Fruit fly (Drosophila melanogaster): ENCODE results near the gene TkR86C.

The TkR86C gene

DNA sequence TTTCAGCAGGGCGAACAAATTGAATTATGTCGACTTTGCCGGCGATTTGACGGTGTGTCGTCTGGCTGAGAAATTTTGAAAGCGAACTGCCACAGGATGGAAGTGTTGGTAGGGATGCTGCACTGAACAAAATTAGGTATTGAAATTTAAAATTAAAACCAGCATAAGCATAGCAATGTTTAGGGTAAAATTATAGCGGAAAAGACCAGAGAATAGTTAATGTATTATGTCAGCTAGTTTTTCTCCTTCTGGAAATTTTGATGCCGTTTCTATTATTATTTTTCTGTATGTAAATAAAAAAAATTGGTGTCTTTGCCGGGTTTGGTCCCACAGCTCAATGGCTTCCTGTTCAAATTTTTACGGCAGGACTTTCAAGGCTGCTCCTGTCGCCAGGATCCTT, 24.3 kb downstream of the TkR86C start:
- TF ChIP-seq woc (GFP tag; optimal IDR thresholded peaks at IDR 0.05) (no peak), OdsH (GFP tag; optimal IDR thresholded peaks at IDR 0.05) (no peak), jim (GFP tag; optimal IDR thresholded peaks at IDR 0.05) (no peak), HLH106 (tag; optimal IDR thresholded peaks at IDR 0.05) (no peak), Jra (GFP tag; optimal IDR thresholded peaks at IDR 0.05) (no peak), CG32264 (GFP tag; optimal IDR thresholded peaks at IDR 0.05) (no peak), N (GFP tag; optimal IDR thresholded peaks at IDR 0.05) (no peak)

DNA sequence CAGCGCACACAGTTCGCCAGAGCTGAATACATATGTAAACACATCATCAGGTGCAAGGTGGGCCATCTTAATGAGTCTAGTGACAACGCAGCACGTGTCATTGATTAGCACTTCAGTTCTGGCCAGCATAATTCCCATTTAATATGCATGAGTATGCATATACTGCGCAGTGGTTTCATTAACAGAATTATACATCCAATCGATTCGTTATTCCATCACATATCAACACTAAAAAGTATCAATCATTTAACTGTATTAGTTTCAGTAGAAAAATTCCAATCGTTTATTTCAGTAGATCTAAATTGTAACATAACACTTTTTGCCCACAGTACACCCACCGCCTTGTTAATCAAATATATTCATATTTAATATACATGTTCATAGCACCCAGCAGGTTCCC, 36.5 kb downstream of the TkR86C start, which contains the start of gene CG4073:
Gene CG4073 (plus strand): TSS at position 301 of the 400 bp plus-strand sequence.
- TF ChIP-seq Hnf4 (GFP tag; optimal IDR thresholded peaks at IDR 0.05) = no peak
- no peak for TF ChIP-seq CrebA (GFP tag; optimal IDR thresholded peaks at IDR 0.05; ENCODE audit: borderline replicate concordance)
- TF ChIP-seq lola (GFP tag; optimal IDR thresholded peaks at IDR 0.05) = no peak
- TF ChIP-seq GATAd (GFP tag; optimal IDR thresholded peaks at IDR 0.05) = no peak
- no peak for TF ChIP-seq Dfd (GFP tag; optimal IDR thresholded peaks at IDR 0.05)
- no peak for TF ChIP-seq Vsx2 (GFP tag; optimal IDR thresholded peaks at IDR 0.05; ENCODE audit: partially characterized antibody)
- no peak for TF ChIP-seq Myc (optimal IDR thresholded peaks at IDR 0.05)
- TF ChIP-seq dmrt93B (GFP tag; optimal IDR thresholded peaks at IDR 0.05) = no peak
- no peak for TF ChIP-seq Dif (GFP tag; optimal IDR thresholded peaks at IDR 0.05; ENCODE audit: partially characterized antibody)
- TF ChIP-seq dl (GFP tag; optimal IDR thresholded peaks at IDR 0.05; ENCODE audit: insufficient read depth in 1 of 2, partially characterized antibody in 2 of 2) = no peak
- no peak for TF ChIP-seq fru (GFP tag; optimal IDR thresholded peaks at IDR 0.05)
- TF ChIP-seq Sp1 (GFP tag; optimal IDR thresholded peaks at IDR 0.05) = no peak
- TF ChIP-seq psq (GFP tag; optimal IDR thresholded peaks at IDR 0.05) = no peak
- no peak for TF ChIP-seq pan (optimal IDR thresholded peaks at IDR 0.05)
- no peak for TF ChIP-seq Mio (GFP tag; optimal IDR thresholded peaks at IDR 0.05)
- TF ChIP-seq br (GFP tag; optimal IDR thresholded peaks at IDR 0.05) = no peak
- TF ChIP-seq jim (GFP tag; optimal IDR thresholded peaks at IDR 0.05) = no peak
- TF ChIP-seq Jra (GFP tag; optimal IDR thresholded peaks at IDR 0.05) = no peak
- no peak for TF ChIP-seq brk (GFP tag; optimal IDR thresholded peaks at IDR 0.05)

DNA sequence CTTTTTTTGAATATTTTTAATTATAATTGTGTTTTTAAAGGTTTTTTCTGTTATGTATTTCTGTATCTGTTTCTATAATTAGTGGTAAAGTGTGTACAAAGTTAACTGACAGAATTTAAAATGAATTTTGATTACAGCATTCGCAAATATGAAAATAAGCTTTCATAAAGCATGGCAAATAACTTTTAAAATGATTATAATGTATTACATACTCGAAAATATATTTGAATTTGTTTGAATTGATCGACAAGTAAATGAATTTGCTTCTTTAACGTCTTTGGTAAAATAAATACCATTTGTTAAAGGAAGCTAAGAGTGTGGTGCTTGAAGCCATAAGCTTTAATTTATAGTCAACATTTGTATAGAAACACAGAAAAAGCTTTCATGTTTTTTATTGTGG, 39.9 kb downstream of the TkR86C start, which contains the start of gene CG14689:
Gene CG14689 (minus strand): TSS at position 101 of the 400 bp plus-strand sequence.
- no peak for TF ChIP-seq sv (GFP tag; optimal IDR thresholded peaks at IDR 0.05)
- no peak for TF ChIP-seq psq (GFP tag; optimal IDR thresholded peaks at IDR 0.05)
- TF ChIP-seq dsf (GFP tag; optimal IDR thresholded peaks at IDR 0.05; ENCODE audit: borderline replicate concordance) = no peak
- TF ChIP-seq HLH106 (tag; optimal IDR thresholded peaks at IDR 0.05) = no peak
- TF ChIP-seq Hnf4 (GFP tag; optimal IDR thresholded peaks at IDR 0.05) = no peak
- TF ChIP-seq sage (GFP tag; optimal IDR thresholded peaks at IDR 0.05) = no peak
- TF ChIP-seq h (GFP tag; optimal IDR thresholded peaks at IDR 0.05) = no peak
- no peak for TF ChIP-seq dmrt93B (GFP tag; optimal IDR thresholded peaks at IDR 0.05)
- no peak for TF ChIP-seq Hr83 (GFP tag; optimal IDR thresholded peaks at IDR 0.05; ENCODE audit: poor library complexity, severe bottlenecking)
- TF ChIP-seq N (GFP tag; optimal IDR thresholded peaks at IDR 0.05) = no peak
- TF ChIP-seq pan (optimal IDR thresholded peaks at IDR 0.05) = no peak
- no peak for TF ChIP-seq Hr78 (GFP tag; optimal IDR thresholded peaks at IDR 0.05)
- no peak for TF ChIP-seq OdsH (GFP tag; optimal IDR thresholded peaks at IDR 0.05)

DNA sequence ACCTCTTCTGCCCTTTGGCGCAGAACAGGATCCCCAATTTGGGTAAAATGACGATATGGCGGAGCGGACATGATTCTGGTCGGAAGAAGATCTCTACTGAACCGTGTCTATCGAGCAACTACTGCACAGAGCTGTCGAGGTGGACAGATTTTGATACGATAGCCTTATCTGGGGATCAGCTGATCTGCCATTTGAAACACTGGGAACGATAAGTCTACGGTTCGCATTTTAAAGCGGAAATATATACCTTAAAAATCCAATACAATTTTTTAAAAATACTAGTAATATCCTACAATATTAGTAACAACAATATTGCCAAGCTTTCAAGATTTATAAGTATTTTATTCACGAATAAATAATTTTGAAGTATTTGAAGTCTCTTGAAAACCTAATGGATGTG, 41.8 kb downstream of the TkR86C start, which contains the start of gene CG31373:
Gene CG31373 (minus strand): TSS at position 101 of the 400 bp plus-strand sequence.
- TF ChIP-seq Sp1 (GFP tag; optimal IDR thresholded peaks at IDR 0.05) (no peak), sv (GFP tag; optimal IDR thresholded peaks at IDR 0.05) (no peak), Dfd (GFP tag; optimal IDR thresholded peaks at IDR 0.05) (no peak), jim (GFP tag; optimal IDR thresholded peaks at IDR 0.05) (no peak), Jra (GFP tag; optimal IDR thresholded peaks at IDR 0.05) (no peak), h (GFP tag; optimal IDR thresholded peaks at IDR 0.05) (no peak), dmrt93B (GFP tag; optimal IDR thresholded peaks at IDR 0.05) (no peak), br (GFP tag; optimal IDR thresholded peaks at IDR 0.05) (no peak), Hr83 (GFP tag; optimal IDR thresholded peaks at IDR 0.05; ENCODE audit: poor library complexity, severe bottlenecking) (no peak)

DNA sequence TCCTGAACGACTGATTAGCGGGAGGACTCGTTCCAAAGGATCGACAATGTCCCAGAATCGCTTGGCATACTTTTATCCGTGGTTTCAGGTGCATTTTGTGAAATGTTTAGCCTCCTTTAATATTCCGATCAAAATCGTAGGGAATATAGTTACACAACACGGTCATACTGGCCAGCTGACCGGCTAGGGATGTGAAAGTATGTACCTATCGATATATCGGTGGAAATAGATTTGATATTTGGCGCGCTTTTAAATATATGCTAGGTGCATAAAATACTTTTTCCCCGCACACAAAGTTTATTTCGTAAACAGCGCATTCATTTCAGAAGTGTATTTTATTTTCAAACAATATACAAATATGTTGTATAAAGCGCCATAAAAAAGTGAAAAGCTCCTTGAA, 42.9 kb downstream of the TkR86C start, which contains the start of gene CG31278:
Gene CG31278 (minus strand): TSS at position 172 of the 400 bp plus-strand sequence.
- TF ChIP-seq ey (GFP tag; optimal IDR thresholded peaks at IDR 0.05) = no peak
- TF ChIP-seq CG9705 (GFP tag; optimal IDR thresholded peaks at IDR 0.05) = no peak
- no peak for TF ChIP-seq Myc (optimal IDR thresholded peaks at IDR 0.05)
- TF ChIP-seq lola (GFP tag; optimal IDR thresholded peaks at IDR 0.05) = no peak
- no peak for TF ChIP-seq Hnf4 (GFP tag; optimal IDR thresholded peaks at IDR 0.05)
- TF ChIP-seq h (GFP tag; optimal IDR thresholded peaks at IDR 0.05) = no peak
- TF ChIP-seq sv (GFP tag; optimal IDR thresholded peaks at IDR 0.05) = no peak
- TF ChIP-seq OdsH (GFP tag; optimal IDR thresholded peaks at IDR 0.05) = no peak
- no peak for TF ChIP-seq Jra (GFP tag; optimal IDR thresholded peaks at IDR 0.05)
- TF ChIP-seq dmrt93B (GFP tag; optimal IDR thresholded peaks at IDR 0.05) = no peak
- TF ChIP-seq fru (GFP tag; optimal IDR thresholded peaks at IDR 0.05) = no peak

All from whole organism, wandering third instar larva.